Worm (Caenorhabditis elegans) whole organism, young adult: ENCODE data around the gene C32D5.10.

Source experiments
- D2030.7 ChIP-seq: fragments of 200-800 bp; sonication (Bioruptor generic); IDR thresholded peaks from 2 replicates; pipeline ENCODE4 v1.3.6; 2022; ENCODE audit warnings: missing genetic modification reagents, missing genetic modification characterization, missing compliant biosample characterization
- F10E7.11 ChIP-seq: sonication (generic microtip); optimal IDR thresholded peaks from 2 replicates; lab custom pipeline; 2017; ENCODE audit warnings: mild to moderate bottlenecking, missing genetic modification characterization, moderate library complexity, missing compliant biosample characterization
- F33H1.4 ChIP-seq: fragments of 200-800 bp; sonication (Bioruptor generic); IDR thresholded peaks from 2 replicates; pipeline ENCODE4 v1.3.6; 2022; ENCODE audit warnings: missing genetic modification reagents, missing genetic modification characterization, missing compliant biosample characterization
- F52B5.7 ChIP-seq: sonication (generic microtip); optimal IDR thresholded peaks from 2 replicates; lab custom pipeline; 2016; ENCODE audit warnings: mild to moderate bottlenecking, missing genetic modification characterization, missing compliant biosample characterization
- F55B11.4 ChIP-seq: sonication (generic microtip); optimal IDR thresholded peaks from 2 replicates; lab custom pipeline; 2016; ENCODE audit warnings: missing compliant biosample characterization, missing genetic modification characterization, borderline replicate concordance; ENCODE audit not compliant: insufficient read depth
- F57A8.1 ChIP-seq: fragments of 200-800 bp; sonication (Bioruptor generic); optimal IDR thresholded peaks from 2 replicates; lab custom pipeline; 2018; ENCODE audit warnings: mild to moderate bottlenecking, missing genetic modification characterization, moderate library complexity, missing compliant biosample characterization
- F57C9.4 ChIP-seq: sonication (generic microtip); optimal IDR thresholded peaks from 2 replicates; lab custom pipeline; 2017; ENCODE audit warnings: mild to moderate bottlenecking, missing genetic modification characterization, missing compliant biosample characterization
- K11D2.4 ChIP-seq: fragments of 200-800 bp; sonication (Bioruptor generic); IDR thresholded peaks from 2 replicates; pipeline ENCODE4 v1.3.6; 2022; ENCODE audit warnings: missing genetic modification reagents, missing genetic modification characterization, missing compliant biosample characterization
- T07F8.4 ChIP-seq: sonication (generic microtip); optimal IDR thresholded peaks from 2 replicates; lab custom pipeline; 2016; ENCODE audit warnings: mild to moderate bottlenecking, missing genetic modification characterization, moderate library complexity, missing compliant biosample characterization
- T26A5.8 ChIP-seq: sonication (generic microtip); optimal IDR thresholded peaks from 2 replicates; lab custom pipeline; 2016; ENCODE audit warnings: missing genetic modification characterization, missing compliant biosample characterization
- Y53G8AR.9 ChIP-seq: fragments of 200-800 bp; sonication (Bioruptor generic); conservative IDR thresholded peaks from 2 replicates; pipeline ENCODE4 v1.3.6; 2022; ENCODE audit warnings: missing genetic modification reagents, missing genetic modification characterization, missing compliant biosample characterization
- Y67H2A.10 ChIP-seq: fragments of 200-800 bp; sonication (Bioruptor generic); conservative IDR thresholded peaks from 2 replicates; pipeline ENCODE4 v1.3.6; 2022; ENCODE audit warnings: missing genetic modification reagents, missing genetic modification characterization, missing compliant biosample characterization
- ZK185.1 ChIP-seq: sonication (generic microtip); optimal IDR thresholded peaks from 2 replicates; lab custom pipeline; 2016; ENCODE audit warnings: mild to moderate bottlenecking, missing genetic modification characterization, missing compliant biosample characterization; ENCODE audit not compliant: poor library complexity, severe bottlenecking
- aptf-3 ChIP-seq: fragments of 200-800 bp; sonication (Bioruptor generic); IDR thresholded peaks from 2 replicates; pipeline ENCODE4 v1.3.6; 2022; ENCODE audit warnings: missing genetic modification characterization, missing compliant biosample characterization
- attf-6 ChIP-seq: fragments of 200-800 bp; sonication (Bioruptor generic); IDR thresholded peaks from 2 replicates; pipeline ENCODE4 v1.3.6; 2022; ENCODE audit warnings: missing genetic modification reagents, missing genetic modification characterization, missing compliant biosample characterization
- bed-2 ChIP-seq: fragments of 200-800 bp; sonication (Bioruptor generic); IDR thresholded peaks from 2 replicates; pipeline ENCODE4 v1.3.6; 2022; ENCODE audit warnings: missing genetic modification reagents, missing genetic modification characterization, missing compliant biosample characterization
- cebp-1 ChIP-seq, 2 experiments: fragments of 200-800 bp in 1 of 2; sonication (Bioruptor generic) in 1 of 2; sonication (generic microtip) in 1 of 2; IDR thresholded peaks in 1 of 2; optimal IDR thresholded peaks in 1 of 2; 2 replicates each; pipeline versions ENCODE4 v1.3.6 to Lab custom; 2017 to 2022; ENCODE audit warnings: missing compliant biosample characterization in 2 of 2, missing genetic modification characterization in 2 of 2, mild to moderate bottlenecking in 1 of 2, missing genetic modification reagents in 1 of 2, moderate library complexity in 1 of 2
- ceh-27 ChIP-seq: fragments of 200-800 bp; sonication (Bioruptor generic); optimal IDR thresholded peaks from 2 replicates; lab custom pipeline; 2018; ENCODE audit warnings: mild to moderate bottlenecking, missing genetic modification characterization, moderate library complexity, missing compliant biosample characterization
- ceh-58 ChIP-seq: fragments of 200-800 bp; sonication (Bioruptor generic); IDR thresholded peaks from 2 replicates; pipeline ENCODE4 v1.3.6; 2022; ENCODE audit warnings: missing genetic modification characterization, missing compliant biosample characterization
- dox-1 ChIP-seq: fragments of 200-800 bp; sonication (Bioruptor generic); IDR thresholded peaks from 2 replicates; pipeline ENCODE4 v1.3.6; 2022; ENCODE audit warnings: missing genetic modification reagents, missing genetic modification characterization, missing compliant biosample characterization
- efl-1 ChIP-seq: fragments of 150-350 bp; optimal IDR thresholded peaks from 2 replicates; lab custom pipeline; 2014; ENCODE audit warnings: missing biosample characterization, missing genetic modification reagents, missing genetic modification characterization
- hmg-1.2 ChIP-seq: fragments of 200-800 bp; sonication (Bioruptor generic); IDR thresholded peaks from 2 replicates; pipeline ENCODE4 v1.3.6; 2022; ENCODE audit warnings: missing genetic modification reagents, missing genetic modification characterization, missing compliant biosample characterization
- hmg-20 ChIP-seq: fragments of 200-800 bp; sonication (Bioruptor generic); IDR thresholded peaks from 2 replicates; pipeline ENCODE4 v1.3.6; 2022; ENCODE audit warnings: missing genetic modification reagents, missing genetic modification characterization, missing compliant biosample characterization
- lin-54 ChIP-seq: fragments of 200-800 bp; sonication (Bioruptor generic); optimal IDR thresholded peaks from 2 replicates; lab custom pipeline; 2018; ENCODE audit warnings: mild to moderate bottlenecking, missing genetic modification characterization, missing compliant biosample characterization
- lsl-1 ChIP-seq: fragments of 200-800 bp; sonication (Bioruptor generic); optimal IDR thresholded peaks from 2 replicates; lab custom pipeline; 2018; ENCODE audit warnings: mild to moderate bottlenecking, missing genetic modification characterization, moderate library complexity, missing compliant biosample characterization
- madf-6 ChIP-seq: fragments of 200-800 bp; sonication (Bioruptor generic); IDR thresholded peaks from 2 replicates; pipeline ENCODE4 v1.3.6; 2022; ENCODE audit warnings: missing genetic modification reagents, missing genetic modification characterization, missing compliant biosample characterization
- madf-8 ChIP-seq: fragments of 200-800 bp; sonication (Bioruptor generic); conservative IDR thresholded peaks from 2 replicates; pipeline ENCODE4 v1.3.6; 2022; ENCODE audit warnings: missing genetic modification reagents, missing genetic modification characterization, missing compliant biosample characterization
- mcd-1 ChIP-seq: fragments of 200-800 bp; sonication (Bioruptor generic); IDR thresholded peaks from 2 replicates; pipeline ENCODE4 v1.3.6; 2022; ENCODE audit warnings: missing genetic modification reagents, missing genetic modification characterization, missing compliant biosample characterization
- mes-4 ChIP-seq: sonication (generic microtip); optimal IDR thresholded peaks from 2 replicates; lab custom pipeline; 2016; ENCODE audit warnings: missing genotype, missing genetic modification characterization, missing compliant biosample characterization
- mxl-1 ChIP-seq: sonication (generic microtip); optimal IDR thresholded peaks from 2 replicates; lab custom pipeline; 2016; ENCODE audit warnings: missing genetic modification characterization, missing compliant biosample characterization
- nhr-179 ChIP-seq: sonication (generic microtip); optimal IDR thresholded peaks from 2 replicates; lab custom pipeline; 2016; ENCODE audit warnings: mild to moderate bottlenecking, missing genetic modification characterization, missing compliant biosample characterization
- nhr-80 ChIP-seq: sonication (generic microtip); optimal IDR thresholded peaks from 2 replicates; lab custom pipeline; 2016; ENCODE audit warnings: missing genetic modification characterization, missing compliant biosample characterization
- nhr-90 ChIP-seq: sonication (generic microtip); optimal IDR thresholded peaks from 2 replicates; lab custom pipeline; 2016; ENCODE audit warnings: missing genotype, mild to moderate bottlenecking, missing genetic modification characterization, missing compliant biosample characterization
- pbrm-1 ChIP-seq: fragments of 200-800 bp; sonication (Bioruptor generic); IDR thresholded peaks from 2 replicates; pipeline ENCODE4 v1.3.6; 2022; ENCODE audit warnings: missing genetic modification reagents, missing genetic modification characterization, missing compliant biosample characterization
- sea-2 ChIP-seq: fragments of 200-800 bp; sonication (Bioruptor generic); IDR thresholded peaks from 2 replicates; pipeline ENCODE4 v1.3.6; 2022; ENCODE audit warnings: missing genetic modification characterization, missing compliant biosample characterization
- snpc-3.4 ChIP-seq: sonication (generic microtip); optimal IDR thresholded peaks from 2 replicates; lab custom pipeline; 2017; ENCODE audit warnings: missing genetic modification characterization, mild to moderate bottlenecking, missing compliant biosample characterization, antibody characterized with exemption, moderate library complexity, missing genotype, missing genetic modification reagents
- snpc-4 ChIP-seq, 5 experiments: fragments of 150-350 bp in 1 of 5; sonication (generic microtip) in 4 of 5; optimal IDR thresholded peaks; 2 replicates each; lab custom pipeline; 2014 to 2018; ENCODE audit warnings: missing genetic modification characterization in 5 of 5, missing biosample characterization in 3 of 5, antibody characterized with exemption in 2 of 5, mild to moderate bottlenecking in 2 of 5, missing compliant biosample characterization in 2 of 5, missing genotype in 2 of 5, moderate library complexity in 2 of 5, missing genetic modification reagents in 1 of 5
- tbx-9 ChIP-seq: sonication (generic microtip); optimal IDR thresholded peaks from 2 replicates; lab custom pipeline; 2016; ENCODE audit warnings: borderline replicate concordance, missing genetic modification characterization, inconsistent platforms, missing compliant biosample characterization
- tlf-1 ChIP-seq: fragments of 200-800 bp; sonication (Bioruptor generic); optimal IDR thresholded peaks from 2 replicates; lab custom pipeline; 2018; ENCODE audit warnings: mild to moderate bottlenecking, missing genetic modification characterization, missing compliant biosample characterization
- unc-130 ChIP-seq: sonication (generic microtip); optimal IDR thresholded peaks from 2 replicates; lab custom pipeline; 2016; ENCODE audit warnings: missing genetic modification reagents, missing genetic modification characterization, missing compliant biosample characterization
- xnd-1 ChIP-seq: sonication (generic microtip); optimal IDR thresholded peaks from 2 replicates; lab custom pipeline; 2016; ENCODE audit warnings: missing genotype, missing genetic modification reagents, missing genetic modification characterization, missing compliant biosample characterization
- zfh-2 ChIP-seq: fragments of 200-800 bp; sonication (Bioruptor generic); conservative IDR thresholded peaks from 2 replicates; pipeline ENCODE4 v1.3.6; 2022; ENCODE audit warnings: missing genetic modification reagents, missing genetic modification characterization, missing compliant biosample characterization
- ztf-18 ChIP-seq: sonication (generic microtip); optimal IDR thresholded peaks from 2 replicates; lab custom pipeline; 2016; ENCODE audit warnings: missing genotype, mild to moderate bottlenecking, missing genetic modification characterization, missing compliant biosample characterization
- ztf-28 ChIP-seq: fragments of 200-800 bp; sonication (Bioruptor generic); IDR thresholded peaks from 2 replicates; pipeline ENCODE4 v1.3.6; 2022; ENCODE audit warnings: missing genetic modification reagents, missing genetic modification characterization, missing compliant biosample characterization

Gene C32D5.10

ce11 chrII:6387937-6388336, 36.1 kb upstream of the C32D5.10 start, which contains the start of gene F58F12.2 (continued):
- TF ChIP-seq ztf-28 (GFP tag; lab: Robert Waterston, UW) (no peak), snpc-3.4 (no peak)
- TF ChIP-seq, all 124 proteins: peak for 0

ce11 chrII:6386467-6386866, 34.7 kb upstream of the C32D5.10 start, which contains the start of gene F58F12.4:
TSS of gene F58F12.4 (plus strand) at chrII:6386767.
- TF ChIP-seq pbrm-1 (GFP tag; lab: Robert Waterston, UW) (no peak), nhr-90 (tag; lab: Kevin White, UChicago) (no peak), T07F8.4 (no peak), aptf-3 (GFP tag; lab: Robert Waterston, UW) (no peak), hmg-20 (GFP tag; lab: Robert Waterston, UW) (no peak), K11D2.4 (GFP tag; lab: Robert Waterston, UW) (no peak), xnd-1 (tag; lab: Kevin White, UChicago) (no peak), tbx-9 (tag; lab: Kevin White, UChicago) (no peak), attf-6 (GFP tag; lab: Robert Waterston, UW) (no peak), sea-2 (GFP tag; lab: Robert Waterston, UW) (no peak), mes-4 (tag; lab: Kevin White, UChicago) (no peak), zfh-2 (GFP tag; lab: Robert Waterston, UW) (no peak), F57C9.4 (tag; lab: Kevin White, UChicago) (no peak), madf-8 (GFP tag; lab: Robert Waterston, UW) (no peak), F52B5.7 (tag; lab: Kevin White, UChicago) (no peak), Y53G8AR.9 (GFP tag; lab: Robert Waterston, UW) (no peak), F55B11.4 (no peak), T26A5.8 (no peak), nhr-179 (tag; lab: Kevin White, UChicago) (no peak)

- TF ChIP-seq ztf-18: peak; percentile 41
- TF ChIP-seq ceh-58: no peak
- TF ChIP-seq mxl-1 (tag; lab: Kevin White, UChicago): no peak
- TF ChIP-seq snpc-3.4: peak; percentile 46
- peak; percentile 38; the same call in 1 of the 2 replicates for TF ChIP-seq hmg-1.2 (GFP tag; lab: Robert Waterston, UW)
- peak; percentile 40 for TF ChIP-seq nhr-80
- peak; percentile 46; the same call in 1 of the 2 replicates for TF ChIP-seq madf-6 (GFP tag; lab: Robert Waterston, UW)
- TF ChIP-seq dox-1 (GFP tag; lab: Robert Waterston, UW): peak; percentile 56
- TF ChIP-seq efl-1 (GFP tag; lab: Kevin White, UChicago): peak; percentile 13
- peak; percentile 63 for TF ChIP-seq ZK185.1
- peak; percentile 21; the same call in 1 of the 2 replicates for TF ChIP-seq D2030.7 (GFP tag; lab: Robert Waterston, UW)
- no peak for TF ChIP-seq F10E7.11 (tag; lab: Kevin White, UChicago)
- no peak for TF ChIP-seq F57A8.1 (GFP tag; lab: Kevin White, UChicago)
- TF ChIP-seq mcd-1 (GFP tag; lab: Robert Waterston, UW): peak; percentile 92
- TF ChIP-seq ceh-27: peak; percentile 53
- TF ChIP-seq lsl-1 (GFP tag; lab: Kevin White, UChicago): peak; percentile 53
- peak; percentile 27 for TF ChIP-seq snpc-4 (GFP tag; optimal IDR thresholded peaks at IDR 0.05; lab: Kevin White, UChicago)
- TF ChIP-seq snpc-4 (tag; optimal IDR thresholded peaks at IDR 0.05; lab: Kevin White, UChicago): peak in 2 of 4 experiments; percentile 24 to 57
- TF ChIP-seq unc-130 (GFP tag; lab: Kevin White, UChicago): peak; percentile 81
- no peak for TF ChIP-seq ztf-28 (GFP tag; lab: Robert Waterston, UW)
- TF ChIP-seq cebp-1 (GFP tag; IDR thresholded peaks at IDR 0.05; lab: Robert Waterston, UW): no peak
- peak; percentile 10 for TF ChIP-seq cebp-1 (tag; optimal IDR thresholded peaks at IDR 0.05; lab: Kevin White, UChicago)
- 0 out of 2 replicates have a peak, but pooled peaks have one; percentile 25 for TF ChIP-seq Y67H2A.10 (GFP tag; lab: Robert Waterston, UW)
- peak; percentile 15; the same call in 1 of the 2 replicates for TF ChIP-seq F33H1.4
- TF ChIP-seq tlf-1 (GFP tag; lab: Kevin White, UChicago): peak; percentile 5
- peak; percentile 45 for TF ChIP-seq lin-54
- TF ChIP-seq aptf-3 (GFP tag; lab: Robert Waterston, UW): no peak
- no peak for TF ChIP-seq bed-2
- TF ChIP-seq zfh-2 (GFP tag; lab: Robert Waterston, UW): no peak
Measured at ce11 chrII:6383183-6383695, 31.5 kb upstream of the C32D5.10 start, which contains the start of gene F58F12.1. TSS of gene F58F12.1 (plus strand) at chrII:6383645.
